Worm (Caenorhabditis elegans) whole organism, young adult: ENCODE measurements around the gene C42C1.8.
"Not testable (repeated sequence)": the region's sequence is repeated elsewhere in the genome, so short reads cannot be mapped to it uniquely, and the experiment has no call there.

Source experiments
- F10E7.11 ChIP-seq: sonication (generic microtip); optimal IDR thresholded peaks from 2 replicates; lab custom pipeline; 2017; ENCODE audit warnings: mild to moderate bottlenecking, missing genetic modification characterization, moderate library complexity, missing compliant biosample characterization
- Y79H2A.3 ChIP-seq: fragments of 200-800 bp; sonication (Bioruptor generic); conservative IDR thresholded peaks from 2 replicates; pipeline ENCODE4 v1.3.6; 2022; ENCODE audit warnings: missing genetic modification reagents, missing genetic modification characterization, missing compliant biosample characterization
- ZK185.1 ChIP-seq: sonication (generic microtip); optimal IDR thresholded peaks from 2 replicates; lab custom pipeline; 2016; ENCODE audit warnings: mild to moderate bottlenecking, missing genetic modification characterization, missing compliant biosample characterization; ENCODE audit not compliant: poor library complexity, severe bottlenecking
- lin-54 ChIP-seq: fragments of 200-800 bp; sonication (Bioruptor generic); optimal IDR thresholded peaks from 2 replicates; lab custom pipeline; 2018; ENCODE audit warnings: mild to moderate bottlenecking, missing genetic modification characterization, missing compliant biosample characterization
- snpc-4 ChIP-seq, 5 experiments: fragments of 150-350 bp in 1 of 5; sonication (generic microtip) in 4 of 5; optimal IDR thresholded peaks; 2 replicates each; lab custom pipeline; 2014 to 2018; ENCODE audit warnings: missing genetic modification characterization in 5 of 5, missing biosample characterization in 3 of 5, antibody characterized with exemption in 2 of 5, mild to moderate bottlenecking in 2 of 5, missing compliant biosample characterization in 2 of 5, missing genotype in 2 of 5, moderate library complexity in 2 of 5, missing genetic modification reagents in 1 of 5
- unc-62 ChIP-seq: fragments of 150-350 bp; optimal IDR thresholded peaks from 2 replicates; lab custom pipeline; 2014; ENCODE audit warnings: missing biosample characterization, missing genetic modification reagents, missing genetic modification characterization

- TF ChIP-seq F10E7.11 (tag; lab: Kevin White, UChicago); snpc-4 (GFP tag; optimal IDR thresholded peaks at IDR 0.05; lab: Kevin White, UChicago); snpc-4 (tag; optimal IDR thresholded peaks at IDR 0.05; lab: Kevin White, UChicago); lin-54 (GFP tag; lab: Kevin White, UChicago); ZK185.1 (tag; lab: Kevin White, UChicago); Y79H2A.3 (GFP tag; lab: Robert Waterston, UW); unc-62 (GFP tag; lab: Kevin White, UChicago): not testable (repeated sequence)
These were observed 3.9 kb downstream of the C42C1.8 start for ce11 chrIV:12294770-12295169.
